Worm (Caenorhabditis elegans): ENCODE measurements around the gene dod-21.

Gene dod-21

DNA sequence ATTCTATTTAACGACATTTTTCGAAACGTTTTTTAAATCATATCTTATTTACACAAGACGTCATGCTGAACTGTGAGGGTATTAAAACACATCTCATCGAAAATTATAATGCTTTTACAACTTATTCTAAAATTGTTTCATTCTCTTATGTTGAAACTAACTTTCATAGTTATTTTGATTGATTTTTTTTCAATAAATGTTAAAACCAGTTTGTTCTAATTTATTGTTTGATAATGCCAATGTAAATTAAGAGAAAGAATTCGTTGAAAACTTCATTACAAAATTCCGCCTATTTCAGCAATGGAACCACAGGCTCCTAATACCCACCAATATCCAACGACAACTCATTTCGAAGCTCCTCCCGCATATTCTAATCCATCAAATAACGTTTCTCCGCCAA, 41.5 kb upstream of the dod-21 start, which contains the start of gene K08D8.11:
Gene K08D8.11, plus strand, starts transcription at position 301 of the 400 bp plus-strand sequence.
- TF ChIP-seq ztf-25 (GFP tag; IDR thresholded peaks at IDR 0.05) (no peak), ceh-79 (tag; optimal IDR thresholded peaks at IDR 0.05) (no peak), Y53G8AR.9 (GFP tag; conservative IDR thresholded peaks at IDR 0.05) (no peak), xnd-1 (tag; optimal IDR thresholded peaks at IDR 0.05) (no peak), let-526 (GFP tag; IDR thresholded peaks at IDR 0.05) (no peak), attf-5 (GFP tag; optimal IDR thresholded peaks at IDR 0.05) (no peak), madf-6 (GFP tag; IDR thresholded peaks at IDR 0.05) (no peak), F55B11.4 (tag; optimal IDR thresholded peaks at IDR 0.05; ENCODE audit: borderline replicate concordance, insufficient read depth) (no peak), F37B4.10 (GFP tag; IDR thresholded peaks at IDR 0.05) (no peak), ceh-58 (GFP tag; IDR thresholded peaks at IDR 0.05) (no peak), Y67H2A.10 (GFP tag; conservative IDR thresholded peaks at IDR 0.05) (no peak), nfyb-1 (GFP tag; IDR thresholded peaks at IDR 0.05) (no peak), dox-1 (GFP tag; IDR thresholded peaks at IDR 0.05) (no peak)

DNA sequence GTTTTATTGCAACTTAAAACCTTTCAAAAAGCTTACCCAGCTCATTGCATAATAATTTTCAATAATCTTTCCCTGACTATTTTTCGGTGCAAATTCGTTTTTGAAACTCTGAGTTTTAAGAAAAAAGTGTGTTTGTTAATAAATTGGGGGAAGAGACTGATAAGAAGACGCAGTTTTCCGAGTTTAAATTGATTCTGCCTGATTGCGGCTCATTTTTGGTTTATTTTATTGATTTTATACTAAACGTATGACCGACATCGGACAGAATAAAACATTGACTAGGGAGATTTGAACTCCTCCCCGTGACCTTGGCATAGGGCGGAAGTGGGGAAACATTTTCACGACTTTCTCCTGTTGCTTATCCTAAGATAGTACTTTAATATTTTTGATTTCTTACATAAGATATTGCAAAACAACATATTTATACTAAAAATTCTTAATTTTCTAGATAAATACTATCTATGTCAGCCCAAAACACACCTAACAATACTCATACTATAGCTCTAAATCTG, 40.1 kb upstream of the dod-21 start, which contains the start of gene K08D8.7:
Gene K08D8.7, plus strand, starts transcription at position 462 of the 512 bp plus-strand sequence.
- TF ChIP-seq nhr-80 (tag; optimal IDR thresholded peaks at IDR 0.05) (peak; percentile 21), sea-2 (GFP tag; IDR thresholded peaks at IDR 0.05) (no peak)

DNA sequence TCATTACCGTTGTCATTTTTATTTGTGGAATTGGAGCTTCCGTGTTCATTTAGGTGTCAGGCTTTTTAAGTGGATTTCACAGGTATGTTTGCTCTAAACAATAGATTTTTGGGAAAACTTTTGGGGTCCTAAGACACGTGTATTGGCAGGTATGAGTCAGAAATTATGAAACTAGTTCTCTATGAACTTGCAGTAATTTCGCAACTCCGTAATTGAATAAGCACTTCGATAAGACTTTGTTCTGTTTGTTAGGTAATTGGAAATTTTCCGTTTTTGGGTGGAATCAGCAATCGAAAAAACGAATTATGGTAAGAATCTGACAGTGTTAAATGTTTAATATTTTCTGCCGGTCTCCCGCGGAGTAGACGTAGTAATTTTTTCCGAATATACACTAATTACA, 39.4 kb upstream of the dod-21 start:
- peak; percentile 57; the same call in 1 of the 2 replicates for TF ChIP-seq cebp-1 (GFP tag; IDR thresholded peaks at IDR 0.05)
- TF ChIP-seq cebp-1 (tag; optimal IDR thresholded peaks at IDR 0.05), result peak; percentile 79
- TF ChIP-seq F57C9.4 (tag; optimal IDR thresholded peaks at IDR 0.05), result no peak

- TF ChIP-seq ets-4 (GFP tag; optimal IDR thresholded peaks at IDR 0.05), result no peak
- TF ChIP-seq tbx-9 (tag; optimal IDR thresholded peaks at IDR 0.05; ENCODE audit: borderline replicate concordance), result no peak
- no peak for TF ChIP-seq cebp-1 (GFP tag; IDR thresholded peaks at IDR 0.05)
- peak; percentile 37 for TF ChIP-seq cebp-1 (tag; optimal IDR thresholded peaks at IDR 0.05)
- TF ChIP-seq ztf-3 (GFP tag; optimal IDR thresholded peaks at IDR 0.05), result no peak
- no peak for TF ChIP-seq atf-7 (tag; optimal IDR thresholded peaks at IDR 0.05)
- no peak for TF ChIP-seq bed-2 (GFP tag; IDR thresholded peaks at IDR 0.05)
- TF ChIP-seq let-607 (tag; optimal IDR thresholded peaks at IDR 0.05), result no peak
- TF ChIP-seq egl-18 (GFP tag; IDR thresholded peaks at IDR 0.05), result no peak
These were observed 37.7 kb upstream of the dod-21 start for ce11 chrIV:12898823-12899222.

DNA sequence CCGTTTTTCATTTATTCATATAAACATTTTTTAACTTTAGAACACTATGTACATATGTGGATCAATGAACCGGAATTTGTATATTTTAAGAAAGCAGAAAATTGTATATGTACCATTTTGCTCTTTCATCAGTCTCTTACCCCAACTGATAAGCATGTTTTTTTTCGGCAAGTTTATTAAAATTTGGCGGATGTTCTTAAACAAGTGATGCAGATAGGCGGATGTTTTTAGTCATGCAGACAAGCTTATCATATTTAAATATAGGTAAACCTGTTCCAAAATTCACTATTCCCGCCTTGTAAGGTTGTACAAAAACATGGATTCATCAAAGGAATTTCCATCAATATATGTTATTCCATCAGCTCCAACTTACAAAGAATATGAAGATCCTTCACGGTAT, 37.1 kb upstream of the dod-21 start, which contains the start of gene K08D8.9:
Gene K08D8.9, plus strand, starts transcription at position 301 of the 400 bp plus-strand sequence.
- TF ChIP-seq dpff-1 (tag; optimal IDR thresholded peaks at IDR 0.05), result no peak
- no peak for TF ChIP-seq ama-1 (optimal IDR thresholded peaks at IDR 0.05)
- TF ChIP-seq ama-1 (GFP tag; optimal IDR thresholded peaks at IDR 0.05), result no peak
- no peak for TF ChIP-seq nhr-179 (tag; optimal IDR thresholded peaks at IDR 0.05)
- no peak for TF ChIP-seq tbp1 (GFP tag; optimal IDR thresholded peaks at IDR 0.05)
- no peak for TF ChIP-seq ceh-100 (GFP tag; IDR thresholded peaks at IDR 0.05)
- no peak for TF ChIP-seq bed-1 (GFP tag; IDR thresholded peaks at IDR 0.05)
- TF ChIP-seq ztf-18 (tag; optimal IDR thresholded peaks at IDR 0.05), result no peak
- no peak for TF ChIP-seq cebp-2 (GFP tag; IDR thresholded peaks at IDR 0.05)
- TF ChIP-seq ekl-4 (GFP tag; IDR thresholded peaks at IDR 0.05), result no peak
- TF ChIP-seq F55B11.4 (tag; optimal IDR thresholded peaks at IDR 0.05; ENCODE audit: borderline replicate concordance, insufficient read depth), result no peak
- TF ChIP-seq zfh-2 (GFP tag; conservative IDR thresholded peaks at IDR 0.05), result no peak
- no peak for TF ChIP-seq C17E4.6 (GFP tag; IDR thresholded peaks at IDR 0.05)
- no peak for TF ChIP-seq pbrm-1 (GFP tag; IDR thresholded peaks at IDR 0.05)
